Fruit fly (Drosophila melanogaster) whole organism, pupa: ENCODE data around the gene CG1998.

ENCODE experiments used
- CG12605 ChIP-seq: fragments of 200-800 bp; sonication (Bioruptor generic); IDR thresholded peaks from 2 replicates; pipeline ENCODE4 v1.3.6; 2022; ENCODE audit warnings: missing biosample characterization, missing genetic modification characterization
- CG13204 ChIP-seq: fragments of 200-800 bp; sonication (Bioruptor generic); optimal IDR thresholded peaks from 2 replicates; lab custom pipeline; 2018; ENCODE audit warnings: missing biosample characterization, mild to moderate bottlenecking, missing genetic modification characterization, moderate library complexity
- CG15710 ChIP-seq: fragments of 200-800 bp; sonication (Bioruptor generic); optimal IDR thresholded peaks from 2 replicates; lab custom pipeline; 2018; ENCODE audit warnings: missing biosample characterization, mild to moderate bottlenecking, missing genetic modification characterization, moderate library complexity
- CG17806 ChIP-seq: fragments of 200-800 bp; sonication (Bioruptor generic); optimal IDR thresholded peaks from 2 replicates; lab custom pipeline; 2018; ENCODE audit warnings: missing biosample characterization, mild to moderate bottlenecking, missing genetic modification characterization, moderate library complexity
- CG32121 ChIP-seq: fragments of 200-800 bp; sonication (Bioruptor generic); IDR thresholded peaks from 2 replicates; pipeline ENCODE4 v1.3.6; 2022; ENCODE audit warnings: missing biosample characterization, missing genetic modification characterization
- CG34367 ChIP-seq: fragments of 200-800 bp; sonication (Bioruptor generic); optimal IDR thresholded peaks from 2 replicates; lab custom pipeline; 2018; ENCODE audit warnings: missing biosample characterization, mild to moderate bottlenecking, missing genetic modification characterization
- CG8159 ChIP-seq: fragments of 200-800 bp; sonication (Bioruptor generic); optimal IDR thresholded peaks from 3 replicates; lab custom pipeline; 2018; ENCODE audit warnings: missing biosample characterization, mild to moderate bottlenecking, missing genetic modification characterization, moderate library complexity
- CG8301 ChIP-seq: fragments of 200-800 bp; sonication (Bioruptor generic); optimal IDR thresholded peaks from 2 replicates; lab custom pipeline; 2018; ENCODE audit warnings: missing biosample characterization, mild to moderate bottlenecking, missing genetic modification characterization
- CG9948 ChIP-seq: fragments of 200-800 bp; sonication (Bioruptor generic); optimal IDR thresholded peaks from 2 replicates; lab custom pipeline; 2018; ENCODE audit warnings: missing biosample characterization, mild to moderate bottlenecking, missing genetic modification characterization, moderate library complexity
- D1 ChIP-seq: fragments of 200-800 bp; sonication (Bioruptor generic); optimal IDR thresholded peaks from 2 replicates; lab custom pipeline; 2018; ENCODE audit warnings: missing biosample characterization, mild to moderate bottlenecking, missing genetic modification characterization, moderate library complexity
- EcR ChIP-seq: fragments of 200-800 bp; sonication (Bioruptor generic); optimal IDR thresholded peaks from 3 replicates; lab custom pipeline; 2019; ENCODE audit warnings: missing biosample characterization, missing genetic modification characterization, mild to moderate bottlenecking, moderate library complexity, missing genetic modification reagents
- Pif1B ChIP-seq: fragments of 200-800 bp; sonication (Bioruptor generic); optimal IDR thresholded peaks from 3 replicates; lab custom pipeline; 2016; ENCODE audit warnings: missing biosample characterization, missing genetic modification characterization
- gl ChIP-seq: fragments of 200-800 bp; sonication (Bioruptor generic); optimal IDR thresholded peaks from 2 replicates; lab custom pipeline; 2018; ENCODE audit warnings: missing biosample characterization, mild to moderate bottlenecking, missing genetic modification characterization
- rn ChIP-seq: fragments of 200-800 bp; sonication (Bioruptor generic); IDR thresholded peaks from 2 replicates; pipeline ENCODE4 v1.3.6; 2022; ENCODE audit warnings: missing biosample characterization, missing genetic modification characterization

DNA sequence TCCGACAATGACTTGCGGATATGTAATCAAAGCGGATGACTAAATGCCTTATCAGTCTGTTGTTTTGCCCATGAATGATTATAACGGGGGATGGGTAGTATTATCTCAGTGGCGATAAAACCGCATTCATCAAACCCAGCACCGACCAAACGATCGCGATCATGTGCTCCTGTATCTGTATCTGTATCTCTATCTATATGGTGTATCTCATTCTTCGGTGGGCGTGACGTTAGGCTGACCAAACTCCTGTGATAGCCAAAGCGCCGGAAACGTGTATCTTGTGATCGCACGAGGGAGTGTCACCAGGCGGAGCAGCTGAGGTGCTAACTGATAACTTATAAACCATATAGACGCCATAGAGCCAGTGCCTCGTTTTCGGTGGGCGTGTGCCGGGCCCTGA, 20.1 kb downstream of the CG1998 start:
- no peak for TF ChIP-seq gl (tag; lab: Kevin White, UChicago)
- no peak for TF ChIP-seq EcR
- TF ChIP-seq CG8301 (tag; lab: Kevin White, UChicago) = no peak
- TF ChIP-seq D1 (tag; lab: Kevin White, UChicago) = no peak
- no peak for TF ChIP-seq CG34367
- TF ChIP-seq CG9948 (tag; lab: Kevin White, UChicago) = no peak
- TF ChIP-seq CG15710 (tag; lab: Kevin White, UChicago) = no peak
- no peak for TF ChIP-seq Pif1B (GFP tag; lab: Kevin White, UChicago)
- no peak for TF ChIP-seq CG12605
- no peak for TF ChIP-seq CG8159 (tag; lab: Kevin White, UChicago)
- no peak for TF ChIP-seq rn
- TF ChIP-seq CG13204 (GFP tag; lab: Kevin White, UChicago) = no peak
- no peak for TF ChIP-seq CG32121
- no peak for TF ChIP-seq CG17806 (tag; lab: Kevin White, UChicago)
